Fruit fly (Drosophila melanogaster): ENCODE measurements around the gene Nhe3.
A peak's percentile ranks its signal among the peaks of the same experiment; 100 is the strongest.

Gene Nhe3

DNA sequence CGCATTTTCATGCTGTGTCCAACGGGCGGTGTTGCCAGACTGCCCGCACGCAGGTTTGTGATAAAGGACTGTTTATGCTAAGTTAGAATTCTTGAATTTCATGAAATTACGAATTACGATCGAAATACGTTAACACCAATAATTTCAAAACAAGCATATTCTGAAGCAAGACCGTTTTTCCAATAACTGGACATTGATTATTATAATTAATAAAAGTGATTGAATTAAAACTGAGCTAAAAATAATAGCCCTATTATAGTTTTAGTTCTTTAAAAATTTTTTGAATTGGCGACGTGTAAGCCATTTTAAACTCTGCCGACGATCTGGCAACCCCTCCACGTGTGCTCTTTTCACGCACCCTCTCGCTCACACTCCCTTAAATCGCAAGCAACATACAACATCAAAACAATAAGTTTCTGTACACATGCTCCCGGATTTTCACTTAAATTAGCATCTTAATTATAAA is 36.0 kb downstream of the Nhe3 start (continued):
- TF ChIP-seq CG8765 (GFP tag; IDR thresholded peaks at IDR 0.05) (peak; percentile 76; the same call in 1 of the 2 replicates), eve (GFP tag; optimal IDR thresholded peaks at IDR 0.05) (no peak), emc (GFP tag; optimal IDR thresholded peaks at IDR 0.05) (peak; percentile 86), Gug (GFP tag; IDR thresholded peaks at IDR 0.05) (peak; percentile 81; the same call in 3 of the 4 replicates), CG17385 (GFP tag; optimal IDR thresholded peaks at IDR 0.05) (peak; percentile 92), Sry-β (GFP tag; optimal IDR thresholded peaks at IDR 0.05) (peak; percentile 46), her (GFP tag; optimal IDR thresholded peaks at IDR 0.05) (peak; percentile 81), kay (GFP tag; optimal IDR thresholded peaks at IDR 0.05) (peak; percentile 91), CG10209 (GFP tag; optimal IDR thresholded peaks at IDR 0.05) (peak; percentile 96), rib (GFP tag; IDR thresholded peaks at IDR 0.05) (peak; percentile 90), gt (GFP tag; IDR thresholded peaks at IDR 0.05) (peak; percentile 63), Deaf1 (tag; optimal IDR thresholded peaks at IDR 0.05) (peak; percentile 83), Ada2b (GFP tag; IDR thresholded peaks at IDR 0.05) (peak; percentile 91), mam (GFP tag; optimal IDR thresholded peaks at IDR 0.05) (peak; percentile 93), TFAM (GFP tag; optimal IDR thresholded peaks at IDR 0.05) (peak; percentile 47), Pdp1 (GFP tag; optimal IDR thresholded peaks at IDR 0.05) (peak; percentile 66 to 94), CG11504 (tag; optimal IDR thresholded peaks at IDR 0.05) (peak; percentile 96), CG5953 (GFP tag; IDR thresholded peaks at IDR 0.05) (peak; percentile 82), CG6689 (GFP tag; IDR thresholded peaks at IDR 0.05) (peak; percentile 96), CG15601 (tag; optimal IDR thresholded peaks at IDR 0.05) (peak; percentile 92), psq (GFP tag; optimal IDR thresholded peaks at IDR 0.05) (peak; percentile 90), repo (GFP tag; optimal IDR thresholded peaks at IDR 0.05) (peak; percentile 84), CG18011 (GFP tag; optimal IDR thresholded peaks at IDR 0.05) (peak; percentile 89), CG12391 (tag; optimal IDR thresholded peaks at IDR 0.05) (peak; percentile 98), CG12769 (tag; optimal IDR thresholded peaks at IDR 0.05) (peak; percentile 93), CG10147 (GFP tag; optimal IDR thresholded peaks at IDR 0.05) (peak; percentile 96), sna (GFP tag; IDR thresholded peaks at IDR 0.05; ENCODE audit: partially characterized antibody) (no peak), nerfin-2 (GFP tag; IDR thresholded peaks at IDR 0.05; ENCODE audit: partially characterized antibody) (no peak), hth (optimal IDR thresholded peaks at IDR 0.05) (no peak), CG2129 (GFP tag; IDR thresholded peaks at IDR 0.05; ENCODE audit: partially characterized antibody) (no peak), Mes4 (GFP tag; optimal IDR thresholded peaks at IDR 0.05) (peak; percentile 84), Rfx (GFP tag; IDR thresholded peaks at IDR 0.05) (peak; percentile 94), NC2α (GFP tag; optimal IDR thresholded peaks at IDR 0.05) (peak; percentile 82), dan (GFP tag; IDR thresholded peaks at IDR 0.05) (no peak), twi (tag; optimal IDR thresholded peaks at IDR 0.05) (peak; percentile 92), NFAT (GFP tag; IDR thresholded peaks at IDR 0.05) (peak; percentile 72; the same call in 1 of the 2 replicates), inv (GFP tag; IDR thresholded peaks at IDR 0.05; ENCODE audit: partially characterized antibody) (no peak), fd102C (GFP tag; optimal IDR thresholded peaks at IDR 0.05) (peak; percentile 15), CG9215 (GFP tag; IDR thresholded peaks at IDR 0.05) (peak; percentile 93), CG5245 (GFP tag; optimal IDR thresholded peaks at IDR 0.05) (peak; percentile 88), CG7745 (tag; optimal IDR thresholded peaks at IDR 0.05) (no peak), CG7556 (GFP tag; optimal IDR thresholded peaks at IDR 0.05) (peak; percentile 96), pb (GFP tag; optimal IDR thresholded peaks at IDR 0.05) (peak; percentile 87), CG18476 (GFP tag; optimal IDR thresholded peaks at IDR 0.05) (peak; percentile 95), Hmr (GFP tag; optimal IDR thresholded peaks at IDR 0.05) (peak; percentile 97), CG2116 (GFP tag; optimal IDR thresholded peaks at IDR 0.05) (peak; percentile 81), Nf-YC (tag; optimal IDR thresholded peaks at IDR 0.05) (peak; percentile 89), gcm (GFP tag; optimal IDR thresholded peaks at IDR 0.05) (peak; percentile 93), Hr3 (GFP tag; optimal IDR thresholded peaks at IDR 0.05) (peak; percentile 96), sd (tag; optimal IDR thresholded peaks at IDR 0.05) (peak; percentile 87)
